Worm (Caenorhabditis elegans): ENCODE results near the gene unc-104.

The unc-104 gene

DNA sequence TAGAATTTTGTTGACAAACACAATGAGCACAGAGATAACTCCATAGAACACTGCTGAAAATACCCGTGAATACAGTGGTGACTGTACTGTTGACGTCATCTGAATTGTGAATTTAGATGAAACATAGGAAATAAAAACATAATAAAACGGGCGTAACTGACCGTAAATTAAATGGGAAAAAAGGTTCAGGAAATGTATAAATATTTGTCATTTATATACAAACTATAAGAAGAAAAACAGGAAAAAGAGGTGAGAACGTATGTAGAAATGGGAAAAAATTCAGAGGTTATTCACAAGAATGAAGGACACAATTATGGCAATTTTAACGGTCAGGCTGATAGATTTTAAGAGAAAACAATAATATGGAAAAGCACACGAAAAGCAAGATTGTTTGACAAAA lies 17.8 kb downstream of the unc-104 start, which contains the start of gene sqv-7:
Gene sqv-7 (minus strand): TSS at position 101 of the 400 bp plus-strand sequence.
- TF ChIP-seq ets-7 (tag; optimal IDR thresholded peaks at IDR 0.05): no peak
- TF ChIP-seq F13C5.2 (tag; optimal IDR thresholded peaks at IDR 0.05): no peak
- TF ChIP-seq sea-1 (GFP tag; conservative IDR thresholded peaks at IDR 0.05): no peak
- no peak for TF ChIP-seq aly-1 (tag; optimal IDR thresholded peaks at IDR 0.05)
- no peak for TF ChIP-seq B0310.2 (tag; optimal IDR thresholded peaks at IDR 0.05)
- no peak for TF ChIP-seq tbx-37 (GFP tag; conservative IDR thresholded peaks at IDR 0.05)
- no peak for TF ChIP-seq ama-1 (optimal IDR thresholded peaks at IDR 0.05)
- TF ChIP-seq ceh-36 (tag; optimal IDR thresholded peaks at IDR 0.05): no peak
- no peak for TF ChIP-seq tra-4 (tag; optimal IDR thresholded peaks at IDR 0.05)
- no peak for TF ChIP-seq hmg-4 (GFP tag; optimal IDR thresholded peaks at IDR 0.05)
- TF ChIP-seq scrt-1 (GFP tag; IDR thresholded peaks at IDR 0.05): no peak
- TF ChIP-seq flt-1 (GFP tag; IDR thresholded peaks at IDR 0.05): no peak
- TF ChIP-seq tbx-11 (GFP tag; IDR thresholded peaks at IDR 0.05): no peak
- no peak for TF ChIP-seq ceh-13 (GFP tag; optimal IDR thresholded peaks at IDR 0.05)
- no peak for TF ChIP-seq hmbx-1 (tag; optimal IDR thresholded peaks at IDR 0.05)
- TF ChIP-seq hnd-1 (tag; optimal IDR thresholded peaks at IDR 0.05): no peak
- no peak for TF ChIP-seq pes-1 (GFP tag; IDR thresholded peaks at IDR 0.05)

ce11 chrII:7022370-7023001 lies 27.7 kb downstream of the unc-104 start, which contains the start of the genes lst-6 and lst-5:
TSS of gene lst-6 (minus strand) at chrII:7022509.
TSS of gene lst-5 (plus strand) at chrII:7022913.
- TF ChIP-seq aly-1 (tag; optimal IDR thresholded peaks at IDR 0.05): no peak
- TF ChIP-seq F13C5.2 (tag; optimal IDR thresholded peaks at IDR 0.05): peak; percentile 22
- TF ChIP-seq ets-7 (tag; optimal IDR thresholded peaks at IDR 0.05): no peak
- peak; percentile 20 for TF ChIP-seq hmg-4 (GFP tag; optimal IDR thresholded peaks at IDR 0.05)

- TF ChIP-seq F13C5.2 (tag; optimal IDR thresholded peaks at IDR 0.05) (no peak), tra-4 (tag; optimal IDR thresholded peaks at IDR 0.05) (no peak), B0310.2 (tag; optimal IDR thresholded peaks at IDR 0.05) (no peak), pes-1 (GFP tag; IDR thresholded peaks at IDR 0.05) (no peak), ets-7 (tag; optimal IDR thresholded peaks at IDR 0.05) (no peak), sea-1 (GFP tag; conservative IDR thresholded peaks at IDR 0.05) (no peak), ceh-36 (tag; optimal IDR thresholded peaks at IDR 0.05) (no peak), ama-1 (optimal IDR thresholded peaks at IDR 0.05) (no peak), tbx-11 (GFP tag; IDR thresholded peaks at IDR 0.05) (no peak), hmbx-1 (tag; optimal IDR thresholded peaks at IDR 0.05) (no peak), aly-1 (tag; optimal IDR thresholded peaks at IDR 0.05) (no peak), flt-1 (GFP tag; IDR thresholded peaks at IDR 0.05) (no peak), scrt-1 (GFP tag; IDR thresholded peaks at IDR 0.05) (no peak), ceh-13 (GFP tag; optimal IDR thresholded peaks at IDR 0.05) (no peak), hnd-1 (tag; optimal IDR thresholded peaks at IDR 0.05) (no peak), tbx-37 (GFP tag; conservative IDR thresholded peaks at IDR 0.05) (no peak)
These were observed 30.4 kb downstream of the unc-104 start, which contains the start of gene znf-598 for ce11 chrII:7024897-7025852. TSS of gene znf-598 (plus strand) at chrII:7025802.

ce11 chrII:7029524-7029923 lies 34.7 kb downstream of the unc-104 start:
- no peak for TF ChIP-seq ceh-13 (GFP tag; optimal IDR thresholded peaks at IDR 0.05)
- no peak for TF ChIP-seq B0310.2 (tag; optimal IDR thresholded peaks at IDR 0.05)
- TF ChIP-seq tra-4 (tag; optimal IDR thresholded peaks at IDR 0.05): no peak
- no peak for TF ChIP-seq hnd-1 (tag; optimal IDR thresholded peaks at IDR 0.05)
- TF ChIP-seq aly-1 (tag; optimal IDR thresholded peaks at IDR 0.05): no peak
- no peak for TF ChIP-seq ceh-36 (tag; optimal IDR thresholded peaks at IDR 0.05)
- TF ChIP-seq sea-1 (GFP tag; conservative IDR thresholded peaks at IDR 0.05): no peak
- no peak for TF ChIP-seq tbx-11 (GFP tag; IDR thresholded peaks at IDR 0.05)
- TF ChIP-seq hmg-4 (GFP tag; optimal IDR thresholded peaks at IDR 0.05): no peak
- no peak for TF ChIP-seq tbx-37 (GFP tag; conservative IDR thresholded peaks at IDR 0.05)
- no peak for TF ChIP-seq hmbx-1 (tag; optimal IDR thresholded peaks at IDR 0.05)

DNA sequence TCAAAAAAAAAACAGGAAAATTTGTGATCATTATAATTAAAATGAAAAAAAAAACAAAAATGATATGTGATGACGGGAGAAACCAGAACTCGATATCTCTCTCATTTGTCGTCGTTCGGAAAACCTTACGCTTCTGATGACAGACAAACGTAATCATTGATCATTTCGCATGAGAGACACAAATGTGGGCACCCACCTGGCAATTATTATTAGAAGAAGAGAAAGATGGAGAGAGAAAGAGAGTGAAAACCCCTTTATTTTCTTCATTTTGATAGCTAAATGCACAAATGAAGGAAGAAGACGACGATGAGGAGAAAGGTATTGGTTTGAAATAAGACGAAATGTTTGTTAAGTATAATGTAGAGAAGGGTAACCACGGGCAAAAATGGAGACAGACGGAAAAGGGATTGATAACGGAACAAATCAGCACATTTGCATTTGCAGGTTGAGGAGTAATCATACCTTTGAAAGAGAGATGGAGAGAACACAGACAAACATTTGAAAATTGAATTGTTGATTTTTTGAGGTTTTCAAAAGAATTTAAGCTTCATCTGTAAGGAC lies 36.4 kb downstream of the unc-104 start:
- TF ChIP-seq ama-1 (optimal IDR thresholded peaks at IDR 0.05) (no peak), tbx-11 (GFP tag; IDR thresholded peaks at IDR 0.05) (no peak), sea-1 (GFP tag; conservative IDR thresholded peaks at IDR 0.05) (no peak), scrt-1 (GFP tag; IDR thresholded peaks at IDR 0.05) (no peak)

DNA sequence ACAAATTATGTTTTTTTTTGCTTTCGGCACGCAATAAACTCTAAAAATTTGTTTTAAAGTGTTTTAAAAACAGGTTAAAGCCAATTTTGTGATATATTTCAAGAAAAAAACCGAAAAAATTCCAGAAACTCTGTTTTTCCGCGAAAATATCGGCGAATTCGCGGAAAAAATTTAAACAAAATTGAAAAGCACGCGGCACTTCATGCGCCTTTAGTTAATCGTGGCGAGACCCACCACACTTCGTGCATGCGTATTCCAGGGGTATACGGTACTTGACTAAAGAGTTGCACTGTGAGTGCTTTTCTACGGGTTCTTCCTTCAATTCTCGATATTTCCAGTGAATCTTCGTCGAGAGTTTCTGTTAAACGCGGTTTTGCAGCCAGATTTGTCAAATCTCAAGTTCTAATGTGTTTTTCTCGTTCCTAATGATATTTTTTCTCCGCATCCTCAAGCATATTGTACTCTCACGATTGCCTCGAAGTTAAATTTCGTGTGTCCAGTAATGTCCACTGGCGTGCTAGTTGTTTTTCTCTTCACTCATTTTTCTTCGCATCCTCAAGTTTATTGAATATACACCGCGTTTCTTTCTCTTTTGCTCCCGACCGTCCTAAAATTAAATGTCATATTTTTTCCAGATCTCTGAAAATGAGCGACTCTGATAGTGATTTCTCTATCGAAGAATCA lies 43.0 kb downstream of the unc-104 start, which contains the start of gene cin-4:
Gene cin-4 (plus strand): TSS at position 634 of the 684 bp plus-strand sequence.
- TF ChIP-seq F13C5.2 (tag; optimal IDR thresholded peaks at IDR 0.05) (no peak), hmg-4 (GFP tag; optimal IDR thresholded peaks at IDR 0.05) (no peak), tbx-11 (GFP tag; IDR thresholded peaks at IDR 0.05) (no peak)

- TF ChIP-seq flt-1 (GFP tag; IDR thresholded peaks at IDR 0.05) (peak; percentile 39), pes-1 (GFP tag; IDR thresholded peaks at IDR 0.05) (peak; percentile 82), scrt-1 (GFP tag; IDR thresholded peaks at IDR 0.05) (0 out of 2 replicates have a peak, but pooled peaks have one; percentile 45), sea-1 (GFP tag; conservative IDR thresholded peaks at IDR 0.05) (0 out of 2 replicates have a peak, but pooled peaks have one; percentile 27)
These were observed 47.3 kb downstream of the unc-104 start for ce11 chrII:7042090-7042489.

All from whole organism, early embryonic.